Fruit fly (Drosophila melanogaster): ENCODE measurements around the gene CG5555.

Gene CG5555

dm6 chr3R:19164873-19165456 is 15.4 kb downstream of the CG5555 start (continued):
- TF ChIP-seq CG10321 (GFP tag; IDR thresholded peaks at IDR 0.05): no peak
- peak; percentile 34 for TF ChIP-seq Hsf (GFP tag; optimal IDR thresholded peaks at IDR 0.05)
- TF ChIP-seq CG2875 (GFP tag; optimal IDR thresholded peaks at IDR 0.05): no peak
- peak; percentile 55 for TF ChIP-seq Rfx (GFP tag; IDR thresholded peaks at IDR 0.05)
- no peak for TF ChIP-seq repo (GFP tag; optimal IDR thresholded peaks at IDR 0.05)
- TF ChIP-seq CG18619 (GFP tag; optimal IDR thresholded peaks at IDR 0.05): peak; percentile 60
- TF ChIP-seq CG2202 (tag; optimal IDR thresholded peaks at IDR 0.05): no peak
- peak; percentile 17 for TF ChIP-seq odd (GFP tag; optimal IDR thresholded peaks at IDR 0.05)
- no peak for TF ChIP-seq CG3407 (GFP tag; optimal IDR thresholded peaks at IDR 0.05)
- TF ChIP-seq CoRest (tag; optimal IDR thresholded peaks at IDR 0.05): peak; percentile 59
- TF ChIP-seq CG16815 (GFP tag; optimal IDR thresholded peaks at IDR 0.05): peak; percentile 38
- TF ChIP-seq esg (GFP tag; conservative IDR thresholded peaks at IDR 0.05): peak; percentile 22
- no peak for TF ChIP-seq CG8388 (GFP tag; optimal IDR thresholded peaks at IDR 0.05)
- peak; percentile 63 for TF ChIP-seq CG8924 (tag; optimal IDR thresholded peaks at IDR 0.05)
- peak; percentile 2 for TF ChIP-seq mam (GFP tag; optimal IDR thresholded peaks at IDR 0.05)
- TF ChIP-seq CG4707 (GFP tag; optimal IDR thresholded peaks at IDR 0.05): peak; percentile 87
- peak; percentile 47 for TF ChIP-seq CG2712 (tag; optimal IDR thresholded peaks at IDR 0.05)
- TF ChIP-seq C15 (GFP tag; IDR thresholded peaks at IDR 0.05): no peak
- no peak for TF ChIP-seq CG5180 (GFP tag; optimal IDR thresholded peaks at IDR 0.05)
- peak; percentile 37 for TF ChIP-seq CG13775 (GFP tag; optimal IDR thresholded peaks at IDR 0.05)
- no peak for TF ChIP-seq CG4854 (GFP tag; optimal IDR thresholded peaks at IDR 0.05)
- TF ChIP-seq CG17328 (GFP tag; IDR thresholded peaks at IDR 0.05): peak; percentile 39; the same call in 1 of the 2 replicates
- TF ChIP-seq mirr (GFP tag; optimal IDR thresholded peaks at IDR 0.05): no peak
- TF ChIP-seq sc (optimal IDR thresholded peaks at IDR 0.05): no peak
- TF ChIP-seq sc (GFP tag; optimal IDR thresholded peaks at IDR 0.05): peak; percentile 13
- TF ChIP-seq CG43689 (GFP tag; IDR thresholded peaks at IDR 0.05): no peak
- no peak for TF ChIP-seq unc-4 (GFP tag; IDR thresholded peaks at IDR 0.05; ENCODE audit: partially characterized antibody)
- TF ChIP-seq HLH4C (GFP tag; IDR thresholded peaks at IDR 0.05; ENCODE audit: partially characterized antibody): no peak
- TF ChIP-seq CG15269 (tag; optimal IDR thresholded peaks at IDR 0.05): peak; percentile 52
- TF ChIP-seq CG30403 (GFP tag; optimal IDR thresholded peaks at IDR 0.05): peak; percentile 49
- TF ChIP-seq CG4424 (GFP tag; optimal IDR thresholded peaks at IDR 0.05): peak; percentile 59
- no peak for TF ChIP-seq insv (GFP tag; optimal IDR thresholded peaks at IDR 0.05)
- peak; percentile 57 for TF ChIP-seq CG13424 (tag; optimal IDR thresholded peaks at IDR 0.05)
- TF ChIP-seq B-H2 (GFP tag; optimal IDR thresholded peaks at IDR 0.05): peak; percentile 21
- no peak for TF ChIP-seq CG14860 (GFP tag; IDR thresholded peaks at IDR 0.05; ENCODE audit: partially characterized antibody)
- TF ChIP-seq usp (GFP tag; optimal IDR thresholded peaks at IDR 0.05): no peak
- no peak for TF ChIP-seq pb (GFP tag; optimal IDR thresholded peaks at IDR 0.05)
- TF ChIP-seq unpg (GFP tag; optimal IDR thresholded peaks at IDR 0.05): peak; percentile 18
- peak; percentile 71; the same call in 2 of the 3 replicates for TF ChIP-seq ci (GFP tag; IDR thresholded peaks at IDR 0.05)
- TF ChIP-seq E2f2 (GFP tag; IDR thresholded peaks at IDR 0.05): peak; percentile 10; the same call in 1 of the 2 replicates
- no peak for TF ChIP-seq MBD-R2 (GFP tag; IDR thresholded peaks at IDR 0.05)
- peak; percentile 57 for TF ChIP-seq lab (GFP tag; optimal IDR thresholded peaks at IDR 0.05)
- TF ChIP-seq Awh (GFP tag; IDR thresholded peaks at IDR 0.05): peak; percentile 10; the same call in 1 of the 2 replicates
- peak; percentile 41 for TF ChIP-seq CG14441 (GFP tag; IDR thresholded peaks at IDR 0.05)
- no peak for TF ChIP-seq Doc3 (GFP tag; IDR thresholded peaks at IDR 0.05; ENCODE audit: partially characterized antibody)
- TF ChIP-seq CG18011 (GFP tag; optimal IDR thresholded peaks at IDR 0.05): no peak
- no peak for TF ChIP-seq ara (GFP tag; IDR thresholded peaks at IDR 0.05)
- no peak for TF ChIP-seq Sry-β (GFP tag; optimal IDR thresholded peaks at IDR 0.05)
- TF ChIP-seq Six4 (GFP tag; optimal IDR thresholded peaks at IDR 0.05): no peak
- TF ChIP-seq ab (GFP tag; optimal IDR thresholded peaks at IDR 0.05): no peak
